Fruit fly (Drosophila melanogaster) whole organism, embryonic: Measurements from ENCODE around the gene Polr3E.
A peak's percentile ranks its signal among the peaks of the same experiment; 100 is the strongest.

ENCODE experiments used
- Atf-2 ChIP-seq: fragments of 200-800 bp; sonication (Bioruptor generic); optimal IDR thresholded peaks from 2 replicates; lab custom pipeline; 2016; ENCODE audit warnings: missing biosample characterization, missing genetic modification characterization
- BtbVII ChIP-seq: fragments of 200-800 bp; sonication (Bioruptor generic); optimal IDR thresholded peaks from 3 replicates; lab custom pipeline; 2017; ENCODE audit warnings: missing biosample characterization, mild to moderate bottlenecking, missing genetic modification characterization
- CG11085 ChIP-seq: fragments of 200-800 bp; sonication (Bioruptor generic); IDR thresholded peaks from 2 replicates; pipeline ENCODE4 v1.3.6; 2022; ENCODE audit warnings: missing biosample characterization, missing genetic modification characterization
- CG11504 ChIP-seq: fragments of 200-800 bp; sonication (Bioruptor generic); optimal IDR thresholded peaks from 3 replicates; lab custom pipeline; 2019; ENCODE audit warnings: missing biosample characterization, mild to moderate bottlenecking, missing genetic modification characterization, moderate library complexity
- CG14667 ChIP-seq: fragments of 200-800 bp; sonication (Bioruptor generic); IDR thresholded peaks from 2 replicates; pipeline ENCODE4 v1.3.6; 2022; ENCODE audit warnings: missing biosample characterization, missing genetic modification characterization
- CG16815 ChIP-seq: fragments of 200-800 bp; sonication (Bioruptor generic); optimal IDR thresholded peaks from 3 replicates; lab custom pipeline; 2017; ENCODE audit warnings: missing biosample characterization, mild to moderate bottlenecking, missing genetic modification characterization
- CG17802 ChIP-seq: fragments of 200-800 bp; sonication (Bioruptor generic); optimal IDR thresholded peaks from 2 replicates; lab custom pipeline; 2018; ENCODE audit warnings: missing biosample characterization, mild to moderate bottlenecking, missing genetic modification characterization, moderate library complexity
- CG18476 ChIP-seq: fragments of 200-800 bp; sonication (Bioruptor generic); optimal IDR thresholded peaks from 2 replicates; lab custom pipeline; 2016; ENCODE audit warnings: missing biosample characterization, mild to moderate bottlenecking, missing genetic modification characterization
- CG30403 ChIP-seq: fragments of 200-800 bp; sonication (Bioruptor generic); optimal IDR thresholded peaks from 3 replicates; lab custom pipeline; 2016; ENCODE audit warnings: missing biosample characterization, missing genetic modification characterization
- CG6254 ChIP-seq: fragments of 200-800 bp; sonication (Bioruptor generic); optimal IDR thresholded peaks from 3 replicates; lab custom pipeline; 2017; ENCODE audit warnings: mild to moderate bottlenecking, missing biosample characterization, missing genetic modification reagents, missing genetic modification characterization
- CG6765 ChIP-seq: fragments of 200-800 bp; sonication (Bioruptor generic); optimal IDR thresholded peaks from 3 replicates; lab custom pipeline; 2017; ENCODE audit warnings: missing biosample characterization, mild to moderate bottlenecking, missing genetic modification characterization
- CG8478 ChIP-seq: fragments of >200 bp; optimal IDR thresholded peaks from 2 replicates; lab custom pipeline; 2018
- D ChIP-seq, 2 experiments: fragments of 200-800 bp in 1 of 2; fragments of >200 bp in 1 of 2; sonication (Bioruptor generic) in 1 of 2; optimal IDR thresholded peaks; 2 replicates in 1 of 2; 3 replicates in 1 of 2; lab custom pipeline; 2017; ENCODE audit warnings: mild to moderate bottlenecking in 1 of 2, missing biosample characterization in 1 of 2, missing genetic modification characterization in 1 of 2, missing genetic modification reagents in 1 of 2
- Drgx ChIP-seq: fragments of 200-800 bp; sonication (Bioruptor generic); IDR thresholded peaks from 2 replicates; pipeline ENCODE4 v1.3.6; 2022; ENCODE audit warnings: missing biosample characterization, missing genetic modification characterization
- Elba2 ChIP-seq: fragments of 200-800 bp; sonication (Bioruptor generic); optimal IDR thresholded peaks from 3 replicates; lab custom pipeline; 2016; ENCODE audit warnings: missing biosample characterization, missing genetic modification characterization
- GATAe ChIP-seq: fragments of 200-800 bp; sonication (Bioruptor generic); conservative IDR thresholded peaks from 2 replicates; pipeline ENCODE4 v1.3.6; 2022; ENCODE audit warnings: missing biosample characterization, missing genetic modification characterization
- Hand ChIP-seq: fragments of 200-800 bp; sonication (Bioruptor generic); optimal IDR thresholded peaks from 2 replicates; lab custom pipeline; 2017; ENCODE audit warnings: mild to moderate bottlenecking, missing biosample characterization, missing genetic modification reagents, missing genetic modification characterization
- Hr51 ChIP-seq, 2 experiments: fragments of 200-800 bp; sonication (Bioruptor generic); optimal IDR thresholded peaks; 2 replicates in 1 of 2; 3 replicates in 1 of 2; lab custom pipeline; 2016 to 2018; ENCODE audit warnings: missing biosample characterization in 2 of 2, missing genetic modification characterization in 2 of 2, mild to moderate bottlenecking in 1 of 2, moderate library complexity in 1 of 2
- Myb ChIP-seq: fragments of 200-800 bp; sonication (Bioruptor generic); optimal IDR thresholded peaks from 2 replicates; lab custom pipeline; 2016; ENCODE audit warnings: missing biosample characterization, missing genetic modification characterization
- NC2β ChIP-seq: fragments of 200-800 bp; sonication (Bioruptor generic); optimal IDR thresholded peaks from 2 replicates; lab custom pipeline; 2016; ENCODE audit warnings: missing biosample characterization, missing genetic modification characterization
- Nf-YC ChIP-seq: fragments of 200-800 bp; optimal IDR thresholded peaks from 3 replicates; lab custom pipeline; 2019; ENCODE audit warnings: missing biosample characterization, mild to moderate bottlenecking, missing genetic modification characterization, moderate library complexity
- Rfx ChIP-seq: fragments of 200-800 bp; sonication (Bioruptor generic); IDR thresholded peaks from 2 replicates; pipeline ENCODE4 v1.3.6; 2022; ENCODE audit warnings: missing biosample characterization, missing genetic modification characterization
- Scr ChIP-seq: fragments of 200-800 bp; sonication (Bioruptor generic); IDR thresholded peaks from 2 replicates; pipeline ENCODE4 v1.3.6; 2022; ENCODE audit warnings: missing biosample characterization, missing genetic modification characterization; ENCODE audit not compliant: partially characterized antibody
- Six4 ChIP-seq: fragments of 200-800 bp; sonication (Bioruptor generic); optimal IDR thresholded peaks from 2 replicates; lab custom pipeline; 2016; ENCODE audit warnings: missing biosample characterization, missing genetic modification characterization
- TFAM ChIP-seq: fragments of 200-800 bp; sonication (Bioruptor generic); optimal IDR thresholded peaks from 2 replicates; lab custom pipeline; 2017; ENCODE audit warnings: missing biosample characterization, missing genetic modification characterization, inconsistent platforms
- Tbp ChIP-seq: fragments of >200 bp; optimal IDR thresholded peaks from 2 replicates; lab custom pipeline; 2018; ENCODE audit warnings: missing biosample characterization, missing genetic modification characterization
- br ChIP-seq: fragments of >200 bp; optimal IDR thresholded peaks from 2 replicates; lab custom pipeline; 2017
- btn ChIP-seq: fragments of 200-800 bp; sonication (Bioruptor generic); optimal IDR thresholded peaks from 2 replicates; lab custom pipeline; 2016; ENCODE audit warnings: missing biosample characterization, missing genetic modification characterization
- chm ChIP-seq: fragments of 200-800 bp; sonication (Bioruptor generic); IDR thresholded peaks from 2 replicates; pipeline ENCODE4 v1.3.6; 2022; ENCODE audit warnings: missing biosample characterization, missing genetic modification characterization
- dan ChIP-seq: fragments of 200-800 bp; sonication (Bioruptor generic); IDR thresholded peaks from 2 replicates; pipeline ENCODE4 v1.3.6; 2022; ENCODE audit warnings: missing biosample characterization, missing genetic modification characterization
- exex ChIP-seq: fragments of 200-800 bp; sonication (Bioruptor generic); optimal IDR thresholded peaks from 4 replicates; lab custom pipeline; 2018; ENCODE audit warnings: missing biosample characterization, mild to moderate bottlenecking, missing genetic modification characterization, moderate library complexity
- gsb-n ChIP-seq: fragments of 200-800 bp; sonication (Bioruptor generic); optimal IDR thresholded peaks from 3 replicates; lab custom pipeline; 2018; ENCODE audit warnings: missing biosample characterization, mild to moderate bottlenecking, missing genetic modification characterization
- her ChIP-seq: fragments of 200-800 bp; sonication (Bioruptor generic); optimal IDR thresholded peaks from 2 replicates; lab custom pipeline; 2016; ENCODE audit warnings: missing biosample characterization, missing genetic modification characterization
- hkb ChIP-seq, 2 experiments: fragments of 200-800 bp in 1 of 2; fragments of >200 bp in 1 of 2; sonication (Bioruptor generic) in 1 of 2; IDR thresholded peaks in 1 of 2; optimal IDR thresholded peaks in 1 of 2; 2 replicates each; pipeline versions ENCODE4 v1.3.6 to Lab custom; 2017 to 2022; ENCODE audit warnings: missing biosample characterization in 1 of 2, missing genetic modification characterization in 1 of 2
- hth ChIP-seq: fragments of >200 bp; optimal IDR thresholded peaks from 2 replicates; lab custom pipeline; 2017; ENCODE audit warnings: inconsistent platforms
- inv ChIP-seq: fragments of 200-800 bp; sonication (Bioruptor generic); IDR thresholded peaks from 2 replicates; pipeline ENCODE4 v1.3.6; 2022; ENCODE audit warnings: missing biosample characterization, missing genetic modification characterization; ENCODE audit not compliant: partially characterized antibody
- kah ChIP-seq: fragments of 200-800 bp; sonication (Bioruptor generic); optimal IDR thresholded peaks from 2 replicates; lab custom pipeline; 2018; ENCODE audit warnings: missing biosample characterization, mild to moderate bottlenecking, missing genetic modification characterization
- onecut ChIP-seq: fragments of 200-800 bp; sonication (Bioruptor generic); IDR thresholded peaks from 2 replicates; pipeline ENCODE4 v1.3.6; 2022; ENCODE audit warnings: missing biosample characterization, missing genetic modification characterization
- pan ChIP-seq, 4 experiments: fragments of >200 bp in 3 of 4; fragments of 200-800 bp in 1 of 4; sonication (Bioruptor generic) in 1 of 4; optimal IDR thresholded peaks in 3 of 4; IDR thresholded peaks in 1 of 4; 2 replicates each; pipeline versions ENCODE4 v1.3.6 to Lab custom; 2017 to 2022; ENCODE audit warnings: missing biosample characterization in 2 of 4, missing genetic modification characterization in 2 of 4, mixed read lengths in 1 of 4
- phol ChIP-seq: fragments of 200-800 bp; sonication (Bioruptor generic); optimal IDR thresholded peaks from 3 replicates; lab custom pipeline; 2018; ENCODE audit warnings: missing biosample characterization, mild to moderate bottlenecking, missing genetic modification characterization, moderate library complexity
- pnt ChIP-seq: fragments of 200-800 bp; sonication (Bioruptor generic); optimal IDR thresholded peaks from 3 replicates; lab custom pipeline; 2016; ENCODE audit warnings: missing biosample characterization, missing genetic modification characterization
- rib ChIP-seq: fragments of 200-800 bp; sonication (Bioruptor generic); IDR thresholded peaks from 2 replicates; pipeline ENCODE4 v1.3.6; 2022; ENCODE audit warnings: missing biosample characterization, missing genetic modification characterization
- ro ChIP-seq: fragments of 200-800 bp; sonication (Bioruptor generic); IDR thresholded peaks from 2 replicates; pipeline ENCODE4 v1.3.6; 2022; ENCODE audit warnings: missing biosample characterization, missing genetic modification characterization
- sim ChIP-seq: fragments of 200-800 bp; sonication (Bioruptor generic); IDR thresholded peaks from 2 replicates; pipeline ENCODE4 v1.3.6; 2022; ENCODE audit warnings: missing biosample characterization, missing genetic modification characterization
- slp2 ChIP-seq: fragments of 200-800 bp; sonication (Bioruptor generic); optimal IDR thresholded peaks from 2 replicates; lab custom pipeline; 2016; ENCODE audit warnings: missing biosample characterization, missing genetic modification characterization
- so ChIP-seq: fragments of 200-800 bp; sonication (Bioruptor generic); IDR thresholded peaks from 3 replicates; pipeline ENCODE4 v1.3.6; 2022; ENCODE audit warnings: missing biosample characterization, missing genetic modification characterization
- sug ChIP-seq: fragments of 200-800 bp; optimal IDR thresholded peaks from 2 replicates; lab custom pipeline; 2019; ENCODE audit warnings: missing biosample characterization, mild to moderate bottlenecking, missing genetic modification characterization, moderate library complexity
- trh ChIP-seq: fragments of 200-800 bp; sonication (Bioruptor generic); optimal IDR thresholded peaks from 2 replicates; lab custom pipeline; 2016; ENCODE audit warnings: missing biosample characterization, missing genetic modification characterization

Polr3E gene

dm6 chr3L:21034281-21035221, 2.9 kb downstream of the Polr3E start, which contains the start of gene siz (continued):
- TF ChIP-seq chm (GFP tag; lab: Robert Waterston, UW) (peak; percentile 92), pan (optimal IDR thresholded peaks at IDR 0.05; lab: Kevin White, UChicago) (no peak), pan (GFP tag; optimal IDR thresholded peaks at IDR 0.05 in 1 of 2, IDR thresholded peaks at IDR 0.05 in 1 of 2) (no peak), Hr51 (GFP tag; optimal IDR thresholded peaks at IDR 0.05; lab: Kevin White, UChicago) (peak in 1 of 2 experiments; percentile 6), Atf-2 (GFP tag; lab: Kevin White, UChicago) (peak; percentile 21), exex (no peak), pnt (GFP tag; lab: Kevin White, UChicago) (no peak), CG11504 (tag; lab: Kevin White, UChicago) (peak; percentile 46), slp2 (GFP tag; lab: Kevin White, UChicago) (no peak), trh (GFP tag; lab: Kevin White, UChicago) (no peak), CG30403 (GFP tag; lab: Kevin White, UChicago) (peak; percentile 9), Elba2 (GFP tag; lab: Kevin White, UChicago) (no peak), Hand (GFP tag; lab: Kevin White, UChicago) (no peak), Myb (peak; percentile 97), onecut (GFP tag; lab: Robert Waterston, UW) (0 out of 2 replicates have a peak, but pooled peaks have one; percentile 16), hkb (optimal IDR thresholded peaks at IDR 0.05; lab: Kevin White, UChicago) (no peak), hkb (GFP tag; IDR thresholded peaks at IDR 0.05; lab: Robert Waterston, UW) (peak; percentile 20; the same call in 1 of the 2 replicates), CG6254 (GFP tag; lab: Kevin White, UChicago) (no peak), CG8478 (lab: Kevin White, UChicago) (no peak), Scr (peak; percentile 39), TFAM (no peak), rib (GFP tag; lab: Robert Waterston, UW) (peak; percentile 52; the same call in 1 of the 2 replicates), br (lab: Kevin White, UChicago) (no peak), inv (GFP tag; lab: Robert Waterston, UW) (no peak), hth (lab: Kevin White, UChicago) (no peak), Tbp (GFP tag; lab: Kevin White, UChicago) (no peak), Rfx (GFP tag; lab: Robert Waterston, UW) (no peak), her (GFP tag; lab: Kevin White, UChicago) (peak; percentile 23), gsb-n (tag; lab: Kevin White, UChicago) (peak; percentile 45), Nf-YC (tag; lab: Kevin White, UChicago) (peak; percentile 47), kah (GFP tag; lab: Kevin White, UChicago) (peak; percentile 55), D (optimal IDR thresholded peaks at IDR 0.05; lab: Kevin White, UChicago) (no peak), D (GFP tag; optimal IDR thresholded peaks at IDR 0.05; lab: Kevin White, UChicago) (no peak), sim (GFP tag; lab: Robert Waterston, UW) (no peak), CG16815 (no peak), CG6765 (peak; percentile 14), sug (tag; lab: Kevin White, UChicago) (peak; percentile 81), BtbVII (GFP tag; lab: Kevin White, UChicago) (no peak), NC2β (no peak), CG18476 (no peak), Six4 (GFP tag; lab: Kevin White, UChicago) (no peak), dan (no peak), CG11085 (no peak), Drgx (GFP tag; lab: Robert Waterston, UW) (no peak), CG14667 (GFP tag; lab: Robert Waterston, UW) (no peak), CG17802 (no peak), so (GFP tag; lab: Robert Waterston, UW) (peak; percentile 18; the same call in 1 of the 3 replicates), phol (tag; lab: Kevin White, UChicago) (peak; percentile 26), btn (GFP tag; lab: Kevin White, UChicago) (no peak), GATAe (GFP tag; lab: Robert Waterston, UW) (no peak), ro (GFP tag; lab: Robert Waterston, UW) (no peak)
